Worm (Caenorhabditis elegans) whole organism, L4/young adult: ENCODE results near the gene pigb-1.

Experiments
- W03F9.2 ChIP-seq: fragments of 150-350 bp; optimal IDR thresholded peaks from 2 replicates; lab custom pipeline; 2014; ENCODE audit warnings: missing biosample characterization, missing genetic modification characterization
- dao-5 ChIP-seq: sonication (generic microtip); optimal IDR thresholded peaks from 2 replicates; lab custom pipeline; 2016; ENCODE audit warnings: missing genotype, missing genetic modification characterization, moderate library complexity, missing compliant biosample characterization
- him-1 ChIP-seq: sonication (generic microtip); optimal IDR thresholded peaks from 2 replicates; lab custom pipeline; 2016; ENCODE audit warnings: missing genotype, missing genetic modification reagents, missing genetic modification characterization, missing compliant biosample characterization

DNA sequence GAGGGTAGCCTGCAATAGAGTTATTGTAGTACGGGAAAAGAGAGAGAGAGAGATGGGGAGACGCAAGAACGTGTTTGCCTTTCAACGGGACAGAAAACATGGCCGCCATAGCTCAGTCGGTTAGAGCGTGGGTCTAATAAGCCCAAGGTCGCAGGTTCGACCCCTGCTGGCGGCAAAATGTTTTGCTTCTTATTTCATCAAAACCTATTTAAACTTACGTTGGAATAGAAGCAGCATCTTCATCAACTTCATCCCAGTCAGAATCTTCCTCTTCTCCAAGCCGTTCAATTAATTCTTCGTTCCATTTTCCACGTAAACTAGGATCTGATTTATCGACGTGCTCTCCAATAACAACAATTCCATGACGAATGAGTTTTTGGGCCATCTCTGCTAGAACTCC lies 39.8 kb upstream of the pigb-1 start:
- TF ChIP-seq him-1 (tag; lab: Kevin White, UChicago): peak; percentile 54
- TF ChIP-seq W03F9.2 (tag; lab: Kevin White, UChicago): no peak
- TF ChIP-seq dao-5 (tag; lab: Kevin White, UChicago): peak; percentile 59
